Worm (Caenorhabditis elegans): ENCODE data around the gene lit-1.
A peak's percentile ranks its signal among the peaks of the same experiment; 100 is the strongest.

lit-1 gene

DNA sequence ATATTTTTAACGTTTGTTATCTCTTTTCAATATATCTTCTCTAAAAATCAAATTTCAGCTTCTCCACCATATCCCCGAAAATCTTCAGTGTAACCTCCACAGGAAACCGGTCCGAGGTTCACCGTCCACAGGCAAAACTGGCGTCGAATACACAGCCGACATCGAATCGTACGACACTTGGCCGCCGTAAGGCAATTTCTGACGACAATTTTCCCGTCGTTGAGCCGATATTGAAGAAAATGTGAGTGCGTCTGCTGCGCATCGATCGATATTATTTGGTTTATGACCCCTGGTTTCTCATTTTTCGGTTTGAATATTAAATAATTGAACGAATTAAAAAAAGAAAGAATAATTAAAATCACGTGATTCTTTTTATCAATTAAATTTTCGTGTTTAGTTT, 14.6 kb upstream of the lit-1 start, which contains the start of gene cul-2 (continued):
- TF ChIP-seq F16B12.6 (tag; optimal IDR thresholded peaks at IDR 0.05) (peak; percentile 80), dsc-1 (tag; optimal IDR thresholded peaks at IDR 0.05) (peak; percentile 13), nhr-237 (tag; optimal IDR thresholded peaks at IDR 0.05) (no peak), irx-1 (tag; optimal IDR thresholded peaks at IDR 0.05) (peak; percentile 4), lin-13 (GFP tag; optimal IDR thresholded peaks at IDR 0.05) (no peak), aly-2 (tag; optimal IDR thresholded peaks at IDR 0.05) (no peak), lsy-2 (tag; optimal IDR thresholded peaks at IDR 0.05) (peak; percentile 9 to 49), pag-3 (tag; optimal IDR thresholded peaks at IDR 0.05; ENCODE audit: borderline replicate concordance, insufficient read depth) (no peak), nhr-71 (tag; optimal IDR thresholded peaks at IDR 0.05) (peak; percentile 9), ceh-63 (GFP tag; optimal IDR thresholded peaks at IDR 0.05) (no peak), nhr-77 (tag; optimal IDR thresholded peaks at IDR 0.05) (no peak), nhr-76 (tag; optimal IDR thresholded peaks at IDR 0.05) (no peak), mdl-1 (tag; optimal IDR thresholded peaks at IDR 0.05) (peak in 1 of 2 experiments; percentile 15), snu-23 (GFP tag; optimal IDR thresholded peaks at IDR 0.05) (peak; percentile 38), unc-30 (tag; optimal IDR thresholded peaks at IDR 0.05) (no peak), nhr-84 (tag; optimal IDR thresholded peaks at IDR 0.05) (no peak), nhr-12 (tag; optimal IDR thresholded peaks at IDR 0.05) (no peak), nhr-11 (tag; optimal IDR thresholded peaks at IDR 0.05) (no peak), hpl-2 (GFP tag; optimal IDR thresholded peaks at IDR 0.05) (no peak), ceh-82 (tag; optimal IDR thresholded peaks at IDR 0.05) (peak in 1 of 3 experiments; percentile 19), jun-1 (tag; optimal IDR thresholded peaks at IDR 0.05) (no peak), Y116A8C.19 (tag; optimal IDR thresholded peaks at IDR 0.05; ENCODE audit: borderline replicate concordance) (no peak), unc-86 (tag; optimal IDR thresholded peaks at IDR 0.05) (no peak), sox-4 (tag; optimal IDR thresholded peaks at IDR 0.05) (no peak), lir-3 (tag; optimal IDR thresholded peaks at IDR 0.05; ENCODE audit: poor library complexity) (no peak), nhr-90 (tag; optimal IDR thresholded peaks at IDR 0.05; ENCODE audit: poor library complexity) (no peak), ztf-11 (tag; optimal IDR thresholded peaks at IDR 0.05) (no peak), lin-35 (GFP tag; optimal IDR thresholded peaks at IDR 0.05) (peak; percentile 37 to 49), ces-1 (GFP tag; optimal IDR thresholded peaks at IDR 0.05) (no peak), lin-39 (tag; optimal IDR thresholded peaks at IDR 0.05) (no peak), fos-1 (tag; optimal IDR thresholded peaks at IDR 0.05) (no peak), rnt-1 (tag; optimal IDR thresholded peaks at IDR 0.05) (no peak), hlh-17 (GFP tag; optimal IDR thresholded peaks at IDR 0.05; ENCODE audit: borderline replicate concordance) (no peak), isw-1 (GFP tag; IDR thresholded peaks at IDR 0.05) (no peak), egl-13 (tag; optimal IDR thresholded peaks at IDR 0.05) (no peak), C04F5.9 (tag; optimal IDR thresholded peaks at IDR 0.05) (no peak), nhr-20 (tag; optimal IDR thresholded peaks at IDR 0.05) (no peak), ztf-4 (tag; optimal IDR thresholded peaks at IDR 0.05) (no peak)

DNA sequence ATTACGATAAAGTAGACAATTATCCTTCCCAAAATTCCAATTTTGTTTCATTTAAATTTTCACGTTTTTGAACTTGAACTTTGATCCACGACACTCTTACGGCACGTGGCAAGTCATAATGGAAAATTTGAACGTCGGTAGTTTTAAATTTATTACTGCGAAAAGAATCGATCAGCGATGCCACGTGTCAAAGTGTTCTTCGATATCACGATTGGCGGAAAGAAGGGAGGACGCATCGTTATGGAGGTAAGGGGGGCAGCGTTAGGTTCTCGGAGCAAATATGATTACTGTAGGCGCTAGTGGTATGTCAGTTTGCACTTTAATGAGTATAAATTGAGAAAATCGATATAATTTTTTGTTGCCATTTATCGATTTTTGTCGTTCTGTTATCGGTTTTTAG, 9.2 kb upstream of the lit-1 start, which contains the start of gene cyn-2:
Gene cyn-2, plus strand, starts transcription at position 114 of the 400 bp plus-strand sequence.
- TF ChIP-seq isw-1 (GFP tag; IDR thresholded peaks at IDR 0.05) (no peak), pax-3 (tag; optimal IDR thresholded peaks at IDR 0.05) (no peak), swsn-7 (tag; optimal IDR thresholded peaks at IDR 0.05) (no peak), sptf-1 (tag; optimal IDR thresholded peaks at IDR 0.05) (no peak), efl-3 (GFP tag; optimal IDR thresholded peaks at IDR 0.05) (no peak), Y116A8C.19 (tag; optimal IDR thresholded peaks at IDR 0.05; ENCODE audit: borderline replicate concordance) (no peak), nhr-11 (tag; optimal IDR thresholded peaks at IDR 0.05) (no peak), ztf-11 (tag; optimal IDR thresholded peaks at IDR 0.05) (no peak), fkh-10 (GFP tag; optimal IDR thresholded peaks at IDR 0.05) (no peak), jun-1 (tag; optimal IDR thresholded peaks at IDR 0.05) (no peak), pag-3 (tag; optimal IDR thresholded peaks at IDR 0.05; ENCODE audit: borderline replicate concordance, insufficient read depth) (no peak), zag-1 (tag; optimal IDR thresholded peaks at IDR 0.05) (no peak), mab-9 (GFP tag; IDR thresholded peaks at IDR 0.05) (no peak), fkh-8 (tag; optimal IDR thresholded peaks at IDR 0.05) (no peak), aly-2 (tag; optimal IDR thresholded peaks at IDR 0.05) (no peak)

All from whole organism, L1 larva.